Fruit fly (Drosophila melanogaster) S2 (cell line): ENCODE results near the gene CG46320.

Experiments used
- CG8478 ChIP-seq: fragments of >200 bp; optimal IDR thresholded peaks from 2 replicates; lab custom pipeline; 2018
- CTCF ChIP-seq, 2 experiments: fragments of >200 bp; optimal IDR thresholded peaks; 2 replicates each; lab custom pipeline; 2018

DNA sequence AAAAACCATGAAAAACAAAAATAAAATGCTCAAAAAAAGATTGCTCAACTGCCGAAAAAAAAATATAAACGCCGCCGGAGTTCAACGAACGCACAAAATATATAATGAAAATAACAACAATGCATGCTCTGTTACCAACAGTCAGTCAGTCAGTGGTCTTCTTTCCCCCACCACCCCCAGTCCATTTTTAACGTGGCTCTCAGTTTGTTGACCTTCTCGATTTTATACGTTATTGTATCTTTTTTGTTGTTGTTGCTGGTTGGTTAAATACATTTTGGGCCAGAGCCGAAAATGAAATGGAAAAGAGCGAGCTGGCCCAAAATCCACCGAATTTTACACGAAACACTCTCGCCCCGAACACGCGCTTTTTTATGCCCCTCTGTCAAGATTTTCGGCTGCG, 42.0 kb upstream of the CG46320 start:
- TF ChIP-seq CTCF (optimal IDR thresholded peaks at IDR 0.05; lab: Kevin White, UChicago) (no peak), CG8478 (lab: Kevin White, UChicago) (no peak)
